Fruit fly (Drosophila melanogaster): ENCODE measurements around the gene CG7794.

The CG7794 gene

DNA sequence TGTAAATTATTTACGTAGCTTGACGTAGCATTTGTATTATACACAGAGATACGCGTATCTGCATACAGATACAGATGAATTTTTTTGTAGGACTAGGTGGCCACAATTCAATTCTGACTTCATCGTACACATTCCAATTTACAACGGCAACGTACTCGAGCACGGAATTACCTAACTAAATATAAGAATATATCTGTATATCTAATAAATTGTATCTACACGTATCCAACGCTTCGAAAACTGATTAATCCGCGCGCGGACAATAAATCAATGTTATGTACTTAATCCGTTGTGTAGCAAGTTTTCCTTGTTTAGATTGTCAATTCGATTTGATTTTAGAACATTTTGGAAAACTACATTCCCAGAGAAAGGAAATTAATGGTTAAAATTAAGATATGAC, at the start of gene CG7794:
Gene CG7794, plus strand, starts transcription at position 301 of the 400 bp plus-strand sequence.
- TF ChIP-seq CG17801 (GFP tag; optimal IDR thresholded peaks at IDR 0.05; ENCODE audit: partially characterized antibody): no peak

DNA sequence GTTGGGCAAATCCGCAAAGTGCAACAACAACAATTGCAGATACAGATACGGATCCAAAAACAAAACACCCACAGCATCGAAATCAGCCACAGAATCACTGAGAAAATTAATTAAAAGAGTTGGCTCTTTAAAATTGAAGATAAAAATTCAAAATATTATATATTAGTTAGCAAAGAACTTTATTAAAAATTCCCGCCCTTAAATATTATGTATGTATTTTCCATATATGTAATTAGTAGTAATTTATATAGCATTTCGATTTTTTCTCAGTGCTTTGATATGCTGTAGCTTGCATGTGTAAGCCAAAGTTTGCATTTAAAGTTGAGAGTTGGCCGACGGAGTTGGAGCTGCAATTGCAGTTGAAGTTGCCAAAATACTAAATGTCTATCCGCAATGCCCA, 18.8 kb upstream of the CG7794 start:
- no peak for TF ChIP-seq CG17801 (GFP tag; optimal IDR thresholded peaks at IDR 0.05; ENCODE audit: partially characterized antibody)

DNA sequence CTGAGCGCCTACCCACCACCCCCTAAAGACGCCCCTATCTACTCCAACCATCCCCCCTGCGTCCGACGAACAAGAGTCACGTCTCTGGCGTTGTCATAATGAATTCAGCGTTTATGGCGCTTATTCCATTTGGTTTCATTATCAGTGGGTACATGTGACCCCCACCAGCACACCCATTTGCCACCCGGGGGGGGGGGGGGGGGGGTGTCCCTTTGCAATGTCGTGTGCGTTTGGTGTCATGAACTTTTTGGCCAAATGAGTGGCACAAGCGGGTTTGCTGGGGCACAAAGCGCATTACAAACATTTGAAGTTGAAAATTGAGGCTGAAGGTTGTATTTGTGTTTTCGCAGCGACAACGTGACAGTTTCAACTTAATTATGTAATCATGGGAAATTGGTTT, 17.0 kb upstream of the CG7794 start:
- no peak for TF ChIP-seq CG17801 (GFP tag; optimal IDR thresholded peaks at IDR 0.05; ENCODE audit: partially characterized antibody)

DNA sequence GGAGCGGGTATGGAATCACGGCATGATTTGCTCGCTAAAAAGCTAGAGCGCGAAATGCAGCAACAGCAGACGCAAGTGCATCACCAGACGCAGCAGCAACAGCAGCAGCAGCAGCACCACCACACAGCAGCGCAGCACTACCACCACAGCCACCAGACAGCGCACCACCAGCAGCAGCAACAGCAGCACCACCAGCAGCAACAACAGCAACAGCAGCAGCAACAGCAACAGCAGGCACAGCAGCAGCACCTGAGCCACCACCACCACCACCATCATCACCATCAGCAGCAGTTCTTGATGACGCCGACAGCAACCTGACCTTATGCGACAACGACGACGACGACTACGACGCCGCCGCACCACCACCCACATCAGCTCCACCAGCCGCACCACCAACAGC, 10.4 kb upstream of the CG7794 start:
- no peak for TF ChIP-seq CG17801 (GFP tag; optimal IDR thresholded peaks at IDR 0.05; ENCODE audit: partially characterized antibody)

DNA sequence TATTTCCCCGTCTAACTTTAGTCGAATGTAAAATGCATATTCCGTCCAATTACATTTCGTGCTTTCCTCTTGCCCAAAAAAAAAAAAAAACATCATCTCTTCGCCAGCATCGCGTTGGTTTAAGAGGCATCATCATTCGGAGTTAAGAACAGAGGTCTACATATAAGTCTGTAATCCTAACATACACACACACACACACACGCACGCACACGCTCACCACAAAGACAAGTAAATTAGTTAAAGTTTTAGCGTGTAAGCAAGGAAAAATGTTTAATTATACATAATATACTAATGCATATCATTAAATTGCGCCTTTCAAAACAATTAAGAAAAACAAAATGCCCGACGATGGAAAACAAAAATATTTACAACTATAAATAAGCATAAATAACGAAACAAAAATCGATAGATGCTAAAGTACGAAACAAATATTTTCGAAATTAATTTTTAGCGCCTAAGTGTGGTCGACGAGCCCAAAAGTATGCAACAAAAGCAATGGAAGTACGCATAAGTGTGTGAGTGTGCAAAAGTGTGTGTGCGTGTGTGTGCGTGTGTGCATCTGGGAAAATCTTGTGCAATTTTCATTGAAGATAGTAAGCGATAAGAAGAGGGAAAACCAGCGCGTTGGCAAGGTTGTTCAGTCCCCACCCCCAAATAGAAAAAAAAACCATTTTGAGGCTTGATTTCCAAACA, 7.7 kb upstream of the CG7794 start:
- no peak for TF ChIP-seq CG17801 (GFP tag; optimal IDR thresholded peaks at IDR 0.05; ENCODE audit: partially characterized antibody)

DNA sequence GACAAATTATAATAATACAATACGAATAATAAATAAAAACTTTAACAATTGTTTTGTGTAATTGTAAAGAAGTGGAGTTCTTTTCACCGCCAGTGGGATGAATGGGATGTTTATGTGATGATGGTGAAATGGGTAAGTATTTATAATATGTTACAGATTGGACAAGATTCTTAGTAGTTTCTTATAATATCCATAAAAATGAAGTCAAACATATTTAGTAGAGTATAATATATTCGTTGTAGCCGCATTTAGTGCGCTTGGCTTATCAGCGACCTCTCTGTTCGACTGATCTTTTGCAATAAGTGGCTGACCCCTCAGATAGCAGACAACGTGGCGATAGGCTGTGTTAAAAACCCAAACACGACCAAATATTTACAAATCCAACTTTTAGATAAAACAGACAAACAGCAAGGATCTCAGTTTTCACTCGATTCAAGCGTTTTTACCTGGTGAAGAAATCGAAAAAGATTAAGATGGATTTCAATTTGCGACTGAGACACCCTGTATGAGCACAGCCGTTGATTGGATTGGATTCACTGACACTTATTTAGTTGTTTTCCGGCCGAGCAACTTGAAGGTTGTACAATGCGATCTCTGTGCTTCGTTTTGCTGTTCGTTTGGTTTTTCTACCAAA, 4.6 kb upstream of the CG7794 start, which contains the start of gene DNaseII:
Gene DNaseII, plus strand, starts transcription at position 548 of the 634 bp plus-strand sequence.
- TF ChIP-seq CG17801 (GFP tag; optimal IDR thresholded peaks at IDR 0.05; ENCODE audit: partially characterized antibody): no peak

DNA sequence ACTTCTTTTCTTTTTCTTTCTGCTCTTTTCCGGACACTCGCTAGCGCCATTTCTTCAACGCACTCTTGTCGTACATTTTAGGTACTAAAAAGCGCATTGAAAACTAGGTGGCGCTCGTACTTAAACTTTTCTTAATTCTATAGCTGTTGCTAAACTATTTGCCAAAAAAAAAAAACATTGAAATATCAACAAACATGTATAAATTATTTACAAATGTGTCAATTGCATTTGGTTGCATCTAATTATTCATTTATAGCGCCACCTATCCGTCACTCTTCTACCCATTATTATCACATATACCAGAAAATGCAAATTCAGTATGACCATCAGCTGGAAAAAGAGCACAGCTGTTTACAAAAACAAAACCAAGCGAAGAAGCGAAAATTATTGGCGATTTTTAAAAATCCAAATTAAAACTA, 2.2 kb upstream of the CG7794 start, which contains the start of gene CG7785:
Gene CG7785, plus strand, starts transcription at position 340 of the 419 bp plus-strand sequence.
- peak; percentile 31 for TF ChIP-seq CG17801 (GFP tag; optimal IDR thresholded peaks at IDR 0.05; ENCODE audit: partially characterized antibody)

DNA sequence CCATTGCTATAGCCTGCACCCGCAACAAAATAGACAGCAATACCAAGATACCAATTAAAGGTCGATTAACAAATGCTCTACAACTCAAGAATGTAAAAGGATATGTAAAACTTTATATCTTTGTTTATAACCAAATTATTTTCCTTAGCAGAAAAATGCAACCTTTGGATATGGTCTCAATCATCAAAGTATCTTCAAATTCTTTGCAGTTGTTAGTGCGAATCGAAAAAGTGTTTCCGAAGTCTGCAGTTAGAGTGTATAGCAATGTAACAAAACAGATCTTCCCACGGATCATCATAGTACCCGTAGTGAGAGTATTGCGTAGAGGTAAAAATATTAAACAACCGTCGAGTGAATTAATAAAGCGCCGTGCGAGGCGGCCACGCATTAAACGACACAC, 3.0 kb downstream of the CG7794 start:
- TF ChIP-seq CG17801 (GFP tag; optimal IDR thresholded peaks at IDR 0.05; ENCODE audit: partially characterized antibody): no peak

DNA sequence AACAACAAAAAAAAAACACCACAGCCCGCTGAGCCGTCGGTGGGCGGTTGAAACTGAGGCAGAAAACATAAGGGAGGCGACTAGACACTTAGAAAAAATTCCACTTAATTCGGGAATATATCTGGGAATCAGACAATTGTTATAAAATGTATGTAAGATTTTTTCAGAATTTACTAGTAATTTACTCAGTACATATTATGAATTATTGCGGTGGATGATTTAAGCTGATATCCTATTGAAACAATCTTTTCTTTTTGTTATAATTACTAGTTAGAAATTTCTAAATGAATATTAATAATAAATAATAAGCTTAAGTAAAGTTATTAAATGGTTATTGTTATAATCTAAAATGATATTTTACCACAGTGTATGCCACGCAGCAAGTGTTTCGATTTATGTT, 3.8 kb downstream of the CG7794 start:
- TF ChIP-seq CG17801 (GFP tag; optimal IDR thresholded peaks at IDR 0.05; ENCODE audit: partially characterized antibody): no peak

DNA sequence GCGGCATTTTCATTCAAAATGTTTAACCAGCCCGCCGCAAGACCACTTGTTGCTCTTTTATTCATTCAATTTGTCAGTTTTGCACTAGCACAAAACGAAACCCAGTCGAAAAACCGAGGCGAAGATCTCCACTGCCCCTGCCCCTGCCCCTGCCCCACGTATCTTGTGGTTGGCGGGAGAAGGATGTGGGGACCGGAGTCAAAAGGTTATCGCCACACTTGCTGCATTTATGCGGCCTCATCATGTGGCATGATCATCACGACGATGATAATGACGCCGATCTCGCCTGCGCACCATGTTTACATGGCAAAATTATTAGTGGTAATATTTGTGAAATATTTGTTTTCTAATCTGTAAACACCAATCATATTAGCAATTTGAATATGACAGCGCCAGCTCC, 4.3 kb downstream of the CG7794 start:
- no peak for TF ChIP-seq CG17801 (GFP tag; optimal IDR thresholded peaks at IDR 0.05; ENCODE audit: partially characterized antibody)

DNA sequence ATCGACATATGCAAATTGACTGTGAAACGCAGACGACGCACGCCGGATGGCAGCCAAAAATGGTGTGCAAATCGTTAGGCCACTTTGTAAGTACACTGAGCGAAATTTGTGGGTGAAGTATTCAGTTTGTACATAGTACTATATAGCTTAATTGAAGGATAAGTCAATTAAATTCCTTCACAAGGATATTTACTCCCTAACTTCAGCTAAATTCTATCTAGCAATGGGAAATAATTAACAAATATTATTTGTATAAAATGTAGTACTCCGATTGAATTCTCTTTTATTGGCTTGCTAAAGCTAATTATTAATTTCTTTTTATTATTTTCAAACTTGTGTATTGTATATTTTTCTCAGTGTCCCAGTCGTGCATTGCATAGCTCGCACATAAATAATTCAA, 5.6 kb downstream of the CG7794 start:
- TF ChIP-seq CG17801 (GFP tag; optimal IDR thresholded peaks at IDR 0.05; ENCODE audit: partially characterized antibody): no peak

DNA sequence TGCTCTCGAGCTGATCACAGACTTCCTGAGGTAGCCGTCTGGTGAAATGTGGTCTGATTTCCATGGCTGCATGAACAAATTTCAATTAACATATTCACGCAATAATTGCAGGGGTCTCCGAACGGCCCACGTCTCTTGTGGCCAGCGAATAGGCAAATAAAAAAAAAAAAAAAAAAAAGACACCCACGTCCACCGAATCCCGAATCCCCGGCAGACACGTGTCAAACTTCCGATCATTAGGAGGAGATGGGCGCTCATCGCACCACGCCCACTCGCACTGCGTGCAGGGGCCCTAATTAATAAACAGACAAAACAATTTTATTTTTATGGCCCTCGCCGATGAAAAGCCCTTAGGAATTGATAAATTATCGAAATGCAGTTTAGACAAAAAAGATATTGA, 20.1 kb downstream of the CG7794 start:
- no peak for TF ChIP-seq CG17801 (GFP tag; optimal IDR thresholded peaks at IDR 0.05; ENCODE audit: partially characterized antibody)

DNA sequence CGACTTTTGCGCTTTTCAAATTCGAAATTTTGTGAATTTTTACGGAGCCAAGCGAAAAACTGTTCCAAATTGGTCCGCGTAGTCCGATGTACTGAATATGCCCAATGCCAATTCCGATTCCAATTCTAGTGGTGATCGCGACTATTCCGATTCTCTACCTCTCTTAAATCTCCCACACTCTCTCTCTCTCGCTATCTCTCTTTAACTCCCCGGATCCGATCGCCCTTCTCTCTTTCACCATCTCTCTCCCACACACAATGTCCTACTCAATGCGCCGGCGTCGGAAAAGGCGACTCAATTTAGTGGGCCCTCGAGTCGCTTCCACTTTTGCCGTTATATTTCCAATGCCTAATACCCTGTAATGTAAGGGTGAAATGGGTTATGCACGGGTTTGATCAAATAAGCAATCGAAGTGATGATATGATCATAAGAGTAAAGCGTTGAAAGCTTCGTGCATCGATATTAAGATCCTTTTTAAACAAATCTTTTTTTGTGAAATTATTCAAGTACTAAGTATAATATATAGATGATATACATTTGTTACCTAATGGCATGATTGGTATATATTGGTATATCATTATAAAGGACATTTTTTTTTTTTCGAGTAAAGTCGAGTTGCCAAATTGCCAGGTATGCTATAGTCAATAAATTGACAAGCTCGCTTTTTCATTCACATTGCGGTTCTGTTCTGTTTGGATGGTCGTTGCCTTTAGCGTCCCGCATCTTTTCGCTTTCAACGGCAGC, 25.9 kb downstream of the CG7794 start:
- TF ChIP-seq CG17801 (GFP tag; optimal IDR thresholded peaks at IDR 0.05; ENCODE audit: partially characterized antibody): no peak

DNA sequence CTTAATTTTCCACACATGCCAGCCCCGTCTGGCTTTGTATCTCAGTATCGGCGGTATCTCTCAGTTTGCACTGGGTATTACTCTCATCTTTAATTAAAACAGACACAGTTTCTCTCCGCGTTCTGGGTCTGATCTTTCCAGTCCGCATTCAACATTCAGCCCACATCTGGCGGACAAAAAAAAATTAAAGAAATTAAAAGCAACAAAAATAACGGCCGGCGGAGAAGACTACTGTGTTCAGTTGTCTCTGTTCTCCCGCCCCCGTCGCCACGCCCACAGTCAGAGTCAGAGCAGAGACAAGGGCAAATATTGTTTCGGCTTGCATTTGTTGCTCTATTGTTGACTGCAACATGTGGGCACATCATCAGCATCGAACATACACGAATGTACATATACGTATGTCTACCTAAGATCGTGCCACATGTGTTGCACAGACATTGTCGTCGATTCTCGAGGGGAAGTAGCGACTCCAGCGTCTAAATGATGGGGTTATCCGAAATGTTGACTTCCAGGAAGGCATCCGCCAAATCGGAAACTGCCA, 26.6 kb downstream of the CG7794 start:
- TF ChIP-seq CG17801 (GFP tag; optimal IDR thresholded peaks at IDR 0.05; ENCODE audit: partially characterized antibody): no peak

DNA sequence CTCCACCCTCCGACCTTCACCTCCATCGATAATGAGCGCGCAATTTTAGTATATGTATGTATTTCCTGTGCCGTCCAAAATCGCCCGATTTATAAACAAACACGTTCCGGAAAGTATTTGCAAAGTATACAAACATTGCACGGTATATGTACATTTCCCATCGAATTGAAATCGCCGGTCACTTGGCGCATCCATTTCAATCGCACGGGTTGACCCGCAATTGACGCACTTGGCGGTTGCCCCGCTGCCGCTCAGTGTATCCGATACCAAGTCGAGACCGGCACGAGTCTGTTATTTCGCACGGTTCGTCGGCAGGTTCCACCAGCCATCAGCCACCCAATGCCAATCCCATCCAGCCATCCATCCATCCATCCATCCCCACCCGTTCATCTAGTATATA, 27.1 kb downstream of the CG7794 start:
- TF ChIP-seq CG17801 (GFP tag; optimal IDR thresholded peaks at IDR 0.05; ENCODE audit: partially characterized antibody): no peak
